Worm (Caenorhabditis elegans) whole organism, L1 larva: Measurements from ENCODE around the gene T28F3.9.
A peak's percentile ranks its signal among the peaks of the same experiment; 100 is the strongest.

Experiments used
- C04F5.9 ChIP-seq: sonication (generic microtip); optimal IDR thresholded peaks from 2 replicates; lab custom pipeline; 2016; ENCODE audit warnings: missing genetic modification characterization, missing compliant biosample characterization
- C34B4.2 ChIP-seq: sonication (generic microtip); optimal IDR thresholded peaks from 2 replicates; lab custom pipeline; 2017; ENCODE audit warnings: mild to moderate bottlenecking, missing genetic modification characterization, missing compliant biosample characterization
- F16B12.6 ChIP-seq: fragments of 150-350 bp; optimal IDR thresholded peaks from 2 replicates; lab custom pipeline; 2014; ENCODE audit warnings: missing biosample characterization, missing genetic modification characterization
- aha-1 ChIP-seq: fragments of 150-350 bp; optimal IDR thresholded peaks from 2 replicates; lab custom pipeline; 2014; ENCODE audit warnings: missing biosample characterization, missing genetic modification characterization
- alr-1 ChIP-seq: fragments of 200-800 bp; sonication (Bioruptor generic); optimal IDR thresholded peaks from 2 replicates; lab custom pipeline; 2018; ENCODE audit warnings: borderline replicate concordance, mild to moderate bottlenecking, missing genetic modification characterization, missing compliant biosample characterization
- blmp-1 ChIP-seq: fragments of 150-350 bp; optimal IDR thresholded peaks from 2 replicates; lab custom pipeline; 2014; ENCODE audit warnings: missing biosample characterization, missing genetic modification characterization
- ceh-63 ChIP-seq: fragments of 200-800 bp; sonication (Bioruptor generic); optimal IDR thresholded peaks from 2 replicates; lab custom pipeline; 2018; ENCODE audit warnings: mild to moderate bottlenecking, missing genetic modification characterization, missing compliant biosample characterization
- ceh-8 ChIP-seq: fragments of 200-800 bp; sonication (Bioruptor generic); optimal IDR thresholded peaks from 2 replicates; lab custom pipeline; 2018; ENCODE audit warnings: mild to moderate bottlenecking, missing genetic modification characterization, moderate library complexity, missing compliant biosample characterization
- ceh-88 ChIP-seq: fragments of 200-800 bp; sonication (Bioruptor generic); IDR thresholded peaks from 2 replicates; pipeline ENCODE4 v1.3.6; 2022; ENCODE audit warnings: missing genetic modification characterization, missing compliant biosample characterization
- ceh-90 ChIP-seq: sonication (generic microtip); optimal IDR thresholded peaks from 2 replicates; lab custom pipeline; 2016; ENCODE audit warnings: missing genetic modification characterization, missing compliant biosample characterization
- ces-1 ChIP-seq: fragments of 150-350 bp; optimal IDR thresholded peaks from 2 replicates; lab custom pipeline; 2014; ENCODE audit warnings: missing biosample characterization, missing genetic modification reagents, missing genetic modification characterization
- dpl-1 ChIP-seq, 3 experiments: fragments of 150-350 bp in 2 of 3; sonication (generic microtip) in 1 of 3; optimal IDR thresholded peaks; 2 replicates each; lab custom pipeline; 2014 to 2017; ENCODE audit warnings: missing biosample characterization in 3 of 3, missing genetic modification characterization in 3 of 3, missing genetic modification reagents in 3 of 3
- egl-13 ChIP-seq: sonication (generic microtip); optimal IDR thresholded peaks from 2 replicates; lab custom pipeline; 2016; ENCODE audit warnings: missing genotype, missing genetic modification reagents, missing genetic modification characterization, missing compliant biosample characterization
- egl-27 ChIP-seq, 2 experiments: fragments of 150-350 bp in 1 of 2; sonication (generic microtip); optimal IDR thresholded peaks; 3 replicates each; lab custom pipeline; 2017 to 2018; ENCODE audit warnings: missing biosample characterization in 2 of 2, missing genetic modification characterization in 2 of 2, missing genetic modification reagents in 2 of 2
- elt-2 ChIP-seq: sonication (generic microtip); optimal IDR thresholded peaks from 2 replicates; lab custom pipeline; 2016; ENCODE audit warnings: missing genetic modification characterization, mild to moderate bottlenecking, inconsistent platforms, missing compliant biosample characterization, missing genetic modification reagents
- elt-3 ChIP-seq, 6 experiments: fragments of 150-350 bp in 1 of 6; sonication (generic microtip); optimal IDR thresholded peaks; 2 replicates each; lab custom pipeline; 2017 to 2018; ENCODE audit warnings: missing biosample characterization in 6 of 6, missing genetic modification characterization in 6 of 6, inconsistent platforms in 1 of 6
- fkh-10 ChIP-seq: sonication (generic microtip); optimal IDR thresholded peaks from 2 replicates; lab custom pipeline; 2017; ENCODE audit warnings: missing biosample characterization, missing genetic modification reagents, missing genetic modification characterization
- hlh-17 ChIP-seq: fragments of 200-800 bp; sonication (Bioruptor generic); optimal IDR thresholded peaks from 2 replicates; lab custom pipeline; 2018; ENCODE audit warnings: missing genetic modification characterization, mild to moderate bottlenecking, missing compliant biosample characterization, moderate library complexity, borderline replicate concordance
- hlh-4 ChIP-seq: sonication (generic microtip); optimal IDR thresholded peaks from 2 replicates; lab custom pipeline; 2016; ENCODE audit warnings: mild to moderate bottlenecking, missing genetic modification characterization, missing compliant biosample characterization
- hpl-2 ChIP-seq: fragments of 150-350 bp; optimal IDR thresholded peaks from 2 replicates; lab custom pipeline; 2014; ENCODE audit warnings: missing biosample characterization, missing genetic modification reagents, missing genetic modification characterization
- irx-1 ChIP-seq: sonication (generic microtip); optimal IDR thresholded peaks from 2 replicates; lab custom pipeline; 2016; ENCODE audit warnings: missing genetic modification characterization, missing compliant biosample characterization
- isw-1 ChIP-seq: fragments of 200-800 bp; sonication (Bioruptor generic); IDR thresholded peaks from 2 replicates; pipeline ENCODE4 v1.3.6; 2022; ENCODE audit warnings: missing genetic modification characterization, missing compliant biosample characterization
- lin-13 ChIP-seq: fragments of 150-350 bp; optimal IDR thresholded peaks from 2 replicates; lab custom pipeline; 2014; ENCODE audit warnings: missing biosample characterization, missing genetic modification reagents, missing genetic modification characterization
- lin-15B ChIP-seq: fragments of 150-350 bp; sonication (generic microtip); optimal IDR thresholded peaks from 3 replicates; lab custom pipeline; 2014; ENCODE audit warnings: missing biosample characterization, missing genetic modification characterization
- lin-35 ChIP-seq, 2 experiments: fragments of 150-350 bp; optimal IDR thresholded peaks; 2 replicates each; lab custom pipeline; 2014; ENCODE audit warnings: missing biosample characterization in 2 of 2, missing genetic modification characterization in 2 of 2, missing genetic modification reagents in 2 of 2
- lin-39 ChIP-seq: fragments of 150-350 bp; optimal IDR thresholded peaks from 2 replicates; lab custom pipeline; 2014; ENCODE audit warnings: missing biosample characterization, missing genetic modification reagents, missing genetic modification characterization
- lir-3 ChIP-seq: sonication (generic microtip); optimal IDR thresholded peaks from 2 replicates; lab custom pipeline; 2016; ENCODE audit warnings: mild to moderate bottlenecking, missing genetic modification characterization, moderate library complexity, missing compliant biosample characterization; ENCODE audit not compliant: poor library complexity
- lsy-2 ChIP-seq, 2 experiments: fragments of 150-350 bp; optimal IDR thresholded peaks; 2 replicates each; lab custom pipeline; 2014; ENCODE audit warnings: missing biosample characterization in 2 of 2, missing genetic modification characterization in 2 of 2
- mef-2 ChIP-seq: fragments of 150-350 bp; optimal IDR thresholded peaks from 2 replicates; lab custom pipeline; 2014; ENCODE audit warnings: missing biosample characterization, missing genetic modification characterization
- nhr-11 ChIP-seq: fragments of 150-350 bp; optimal IDR thresholded peaks from 2 replicates; lab custom pipeline; 2014; ENCODE audit warnings: missing biosample characterization, missing genetic modification characterization
- nhr-12 ChIP-seq: sonication (generic microtip); optimal IDR thresholded peaks from 2 replicates; lab custom pipeline; 2017; ENCODE audit warnings: missing biosample characterization, missing genetic modification characterization
- nhr-19 ChIP-seq: fragments of 200-800 bp; sonication (Bioruptor generic); conservative IDR thresholded peaks from 2 replicates; pipeline ENCODE4 v1.3.6; 2022; ENCODE audit warnings: missing genetic modification characterization, missing compliant biosample characterization
- nhr-28 ChIP-seq: fragments of 150-350 bp; optimal IDR thresholded peaks from 2 replicates; lab custom pipeline; 2014; ENCODE audit warnings: missing biosample characterization, missing genetic modification characterization
- nhr-71 ChIP-seq: sonication (generic microtip); optimal IDR thresholded peaks from 2 replicates; lab custom pipeline; 2016; ENCODE audit warnings: mild to moderate bottlenecking, missing genetic modification characterization, moderate library complexity, missing compliant biosample characterization
- nhr-76 ChIP-seq: sonication (generic microtip); optimal IDR thresholded peaks from 2 replicates; lab custom pipeline; 2017; ENCODE audit warnings: missing biosample characterization, missing genetic modification characterization
- nhr-77 ChIP-seq: fragments of 150-350 bp; optimal IDR thresholded peaks from 2 replicates; lab custom pipeline; 2014; ENCODE audit warnings: missing biosample characterization, missing genetic modification characterization
- nhr-84 ChIP-seq: sonication (generic microtip); optimal IDR thresholded peaks from 2 replicates; lab custom pipeline; 2017; ENCODE audit warnings: missing biosample characterization, missing genetic modification characterization
- pag-3 ChIP-seq: sonication (generic microtip); optimal IDR thresholded peaks from 2 replicates; lab custom pipeline; 2017; ENCODE audit warnings: missing genetic modification characterization, mild to moderate bottlenecking, missing compliant biosample characterization, antibody characterized with exemption, borderline replicate concordance; ENCODE audit not compliant: insufficient read depth
- pax-3 ChIP-seq: fragments of 200-800 bp; sonication (Bioruptor generic); optimal IDR thresholded peaks from 2 replicates; lab custom pipeline; 2018; ENCODE audit warnings: mild to moderate bottlenecking, missing genetic modification characterization, moderate library complexity, missing compliant biosample characterization
- pqm-1 ChIP-seq: sonication (generic microtip); optimal IDR thresholded peaks from 3 replicates; lab custom pipeline; 2017; ENCODE audit warnings: missing biosample characterization, missing genetic modification characterization
- rnt-1 ChIP-seq: sonication (generic microtip); optimal IDR thresholded peaks from 2 replicates; lab custom pipeline; 2016; ENCODE audit warnings: mild to moderate bottlenecking, missing genetic modification characterization, moderate library complexity, missing compliant biosample characterization
- skn-1 ChIP-seq: fragments of 150-350 bp; optimal IDR thresholded peaks from 2 replicates; lab custom pipeline; 2014; ENCODE audit warnings: missing biosample characterization, missing genetic modification characterization
- snpc-4 ChIP-seq: fragments of 150-350 bp; optimal IDR thresholded peaks from 2 replicates; lab custom pipeline; 2014; ENCODE audit warnings: missing biosample characterization, missing genetic modification characterization
- snu-23 ChIP-seq: sonication (generic microtip); optimal IDR thresholded peaks from 2 replicates; lab custom pipeline; 2016; ENCODE audit warnings: missing genetic modification characterization, missing compliant biosample characterization
- sox-4 ChIP-seq: sonication (generic microtip); optimal IDR thresholded peaks from 2 replicates; lab custom pipeline; 2016; ENCODE audit warnings: missing genetic modification characterization, missing compliant biosample characterization
- sptf-1 ChIP-seq: fragments of 150-350 bp; optimal IDR thresholded peaks from 2 replicates; lab custom pipeline; 2014; ENCODE audit warnings: missing biosample characterization, missing genetic modification characterization
- unc-130 ChIP-seq: fragments of 150-350 bp; optimal IDR thresholded peaks from 2 replicates; lab custom pipeline; 2017; ENCODE audit warnings: missing biosample characterization, missing genetic modification characterization, inconsistent platforms
- vab-15 ChIP-seq: sonication (generic microtip); optimal IDR thresholded peaks from 2 replicates; lab custom pipeline; 2017; ENCODE audit warnings: missing genotype, mild to moderate bottlenecking, missing genetic modification characterization, missing compliant biosample characterization
- zag-1 ChIP-seq: fragments of 150-350 bp; optimal IDR thresholded peaks from 2 replicates; lab custom pipeline; 2014; ENCODE audit warnings: missing biosample characterization, missing genetic modification characterization
- zip-4 ChIP-seq: fragments of 200-800 bp; sonication (Bioruptor generic); optimal IDR thresholded peaks from 2 replicates; lab custom pipeline; 2018; ENCODE audit warnings: mild to moderate bottlenecking, missing genetic modification characterization, moderate library complexity, missing compliant biosample characterization
- ztf-11 ChIP-seq, 2 experiments: sonication (generic microtip); optimal IDR thresholded peaks; 2 replicates each; lab custom pipeline; 2016 to 2017; ENCODE audit warnings: missing genetic modification characterization in 2 of 2, missing biosample characterization in 1 of 2, missing compliant biosample characterization in 1 of 2
- ztf-4 ChIP-seq: fragments of 150-350 bp; optimal IDR thresholded peaks from 2 replicates; lab custom pipeline; 2014; ENCODE audit warnings: missing biosample characterization, missing genetic modification characterization

The T28F3.9 gene

DNA sequence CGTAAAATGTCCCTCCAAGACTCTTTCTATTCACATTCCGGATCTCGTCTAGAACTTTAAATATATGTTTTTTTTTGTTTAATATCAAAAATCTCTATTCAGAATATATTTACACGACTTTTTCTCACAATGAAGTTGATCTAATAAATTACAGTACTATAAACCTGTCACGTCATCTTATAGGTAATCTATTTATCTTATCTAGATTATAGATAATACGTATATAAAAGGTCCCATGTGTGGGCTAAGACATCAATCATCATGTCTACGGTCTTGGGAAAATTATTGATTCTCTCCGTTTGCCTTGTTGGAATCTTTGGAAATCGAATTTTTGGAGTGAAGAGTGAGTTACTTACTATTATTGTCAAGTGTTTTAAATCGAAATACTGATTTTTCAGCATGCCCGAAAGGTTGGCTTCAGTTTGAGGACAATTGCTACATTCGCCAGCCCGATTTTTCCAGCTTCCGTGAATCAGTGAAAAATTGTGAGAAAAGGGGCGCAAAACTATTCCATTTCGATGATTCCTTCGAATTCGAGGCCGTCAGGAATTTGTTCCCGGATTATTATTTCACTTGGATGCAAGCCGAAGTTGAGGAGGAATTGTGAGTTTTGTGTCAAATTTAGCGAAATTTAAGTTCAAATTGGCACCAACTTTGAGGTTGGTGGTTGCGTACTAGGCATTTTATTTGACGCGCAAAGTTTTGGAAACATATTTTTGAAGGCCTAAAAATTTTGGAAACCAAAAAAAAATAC lies 31.4 kb upstream of the T28F3.9 start, which contains the start of gene clec-196 (continued):
- no peak for TF ChIP-seq pqm-1
- no peak for TF ChIP-seq blmp-1
- peak; percentile 17 for TF ChIP-seq mef-2
- TF ChIP-seq nhr-19 (GFP tag; lab: Robert Waterston, UW) = no peak
- TF ChIP-seq egl-13 (tag; lab: Kevin White, UChicago) = no peak
- peak; percentile 3 for TF ChIP-seq lin-15B
- TF ChIP-seq egl-27 (tag; optimal IDR thresholded peaks at IDR 0.05; lab: Kevin White, UChicago) = no peak
- no peak for TF ChIP-seq pag-3 (tag; lab: Kevin White, UChicago)
- peak; percentile 72 for TF ChIP-seq F16B12.6
- TF ChIP-seq zip-4 = no peak
- no peak for TF ChIP-seq ztf-4 (tag; lab: Kevin White, UChicago)
- TF ChIP-seq isw-1 (GFP tag; lab: Robert Waterston, UW) = no peak
- TF ChIP-seq skn-1 (tag; lab: Kevin White, UChicago) = no peak
- TF ChIP-seq ceh-63 (GFP tag; lab: Kevin White, UChicago) = no peak
- TF ChIP-seq hpl-2 (GFP tag; lab: Kevin White, UChicago) = no peak
- TF ChIP-seq sox-4 (tag; lab: Kevin White, UChicago) = no peak
- no peak for TF ChIP-seq ces-1 (GFP tag; lab: Kevin White, UChicago)
- no peak for TF ChIP-seq nhr-11 (tag; lab: Kevin White, UChicago)
- no peak for TF ChIP-seq nhr-84 (tag; lab: Kevin White, UChicago)
- TF ChIP-seq snu-23 (GFP tag; lab: Kevin White, UChicago) = no peak
- no peak for TF ChIP-seq pax-3 (tag; lab: Kevin White, UChicago)
- TF ChIP-seq sptf-1 (tag; lab: Kevin White, UChicago) = no peak
- TF ChIP-seq snpc-4 (tag; lab: Kevin White, UChicago) = no peak
- no peak for TF ChIP-seq lin-13
- no peak for TF ChIP-seq hlh-4 (tag; lab: Kevin White, UChicago)
- TF ChIP-seq lin-39 (tag; lab: Kevin White, UChicago) = no peak
- TF ChIP-seq nhr-12 (tag; lab: Kevin White, UChicago) = no peak
- no peak for TF ChIP-seq alr-1 (tag; lab: Kevin White, UChicago)
- TF ChIP-seq C34B4.2 (tag; lab: Kevin White, UChicago) = no peak
- TF ChIP-seq lin-35 (GFP tag; optimal IDR thresholded peaks at IDR 0.05; lab: Kevin White, UChicago) = peak; percentile 5 to 77
- TF ChIP-seq nhr-71 (tag; lab: Kevin White, UChicago) = no peak
- TF ChIP-seq rnt-1 (tag; lab: Kevin White, UChicago) = no peak
- no peak for TF ChIP-seq nhr-77 (tag; lab: Kevin White, UChicago)
- no peak for TF ChIP-seq fkh-10
- no peak for TF ChIP-seq unc-130 (tag; lab: Kevin White, UChicago)
- TF ChIP-seq dpl-1 (GFP tag; optimal IDR thresholded peaks at IDR 0.05; lab: Kevin White, UChicago) = peak; percentile 44 to 71 (median 46)
- peak in 1 of 2 experiments; percentile 9 for TF ChIP-seq lsy-2 (tag; optimal IDR thresholded peaks at IDR 0.05; lab: Kevin White, UChicago)
- TF ChIP-seq hlh-17 (GFP tag; lab: Kevin White, UChicago) = no peak
- TF ChIP-seq C04F5.9 (tag; lab: Kevin White, UChicago) = no peak
- no peak for TF ChIP-seq nhr-76
- TF ChIP-seq aha-1 = no peak
- no peak for TF ChIP-seq elt-3 (tag; optimal IDR thresholded peaks at IDR 0.05; lab: Kevin White, UChicago)
- TF ChIP-seq ceh-88 (GFP tag; lab: Robert Waterston, UW) = 0 out of 2 replicates have a peak, but pooled peaks have one; percentile 14
- TF ChIP-seq elt-2 (tag; lab: Kevin White, UChicago) = no peak
- no peak for TF ChIP-seq ceh-90 (tag; lab: Kevin White, UChicago)
- TF ChIP-seq irx-1 (tag; lab: Kevin White, UChicago) = no peak
- no peak for TF ChIP-seq nhr-28 (tag; lab: Kevin White, UChicago)
- no peak for TF ChIP-seq vab-15
- no peak for TF ChIP-seq ztf-11 (tag; optimal IDR thresholded peaks at IDR 0.05; lab: Kevin White, UChicago)
- TF ChIP-seq ceh-8 = no peak
- TF ChIP-seq zag-1 (tag; lab: Kevin White, UChicago) = no peak
- TF ChIP-seq lir-3 (tag; lab: Kevin White, UChicago) = no peak
